Worm (Caenorhabditis elegans): ENCODE results near the gene T03G6.1.

- TF ChIP-seq tab-1 (GFP tag; IDR thresholded peaks at IDR 0.05) (no peak), med-1 (GFP tag; optimal IDR thresholded peaks at IDR 0.05; ENCODE audit: insufficient read depth) (no peak), ref-1 (GFP tag; conservative IDR thresholded peaks at IDR 0.05) (no peak), T22C8.4 (GFP tag; IDR thresholded peaks at IDR 0.05) (no peak), cog-1 (tag; optimal IDR thresholded peaks at IDR 0.05) (no peak), ztf-23 (GFP tag; IDR thresholded peaks at IDR 0.05) (no peak)
These were observed 3.5 kb upstream of the T03G6.1 start for ce11 chrX:2604358-2605016.
